Worm (Caenorhabditis elegans) whole organism, L2 larva: ENCODE measurements around the gene scl-11.

Source experiments
- ama-1 ChIP-seq: fragments of 150-350 bp; optimal IDR thresholded peaks from 2 replicates; lab custom pipeline; 2018; ENCODE audit warnings: inconsistent platforms
- ceh-16 ChIP-seq: fragments of 150-350 bp; optimal IDR thresholded peaks from 2 replicates; lab custom pipeline; 2014; ENCODE audit warnings: missing biosample characterization, missing genetic modification characterization
- egl-27 ChIP-seq: sonication (generic microtip); optimal IDR thresholded peaks from 3 replicates; lab custom pipeline; 2017; ENCODE audit warnings: missing biosample characterization, missing genetic modification reagents, missing genetic modification characterization
- elt-3 ChIP-seq: sonication (generic microtip); optimal IDR thresholded peaks from 2 replicates; lab custom pipeline; 2017; ENCODE audit warnings: missing biosample characterization, missing genetic modification characterization
- nhr-23 ChIP-seq: fragments of 150-350 bp; optimal IDR thresholded peaks from 2 replicates; lab custom pipeline; 2014; ENCODE audit warnings: missing biosample characterization, missing genetic modification reagents, missing genetic modification characterization
- nhr-237 ChIP-seq: fragments of 150-350 bp; optimal IDR thresholded peaks from 2 replicates; lab custom pipeline; 2014; ENCODE audit warnings: missing biosample characterization, missing genetic modification characterization
- nhr-6 ChIP-seq: fragments of 150-350 bp; optimal IDR thresholded peaks from 2 replicates; lab custom pipeline; 2014; ENCODE audit warnings: missing biosample characterization, missing genetic modification characterization
- unc-62 ChIP-seq: fragments of 150-350 bp; optimal IDR thresholded peaks from 2 replicates; lab custom pipeline; 2014; ENCODE audit warnings: missing biosample characterization, missing genetic modification reagents, missing genetic modification characterization

ce11 chrIV:13075625-13076252 lies 24.6 kb downstream of the scl-11 start:
- TF ChIP-seq egl-27 (tag; lab: Kevin White, UChicago): no peak
- TF ChIP-seq elt-3 (tag; lab: Kevin White, UChicago): no peak
- no peak for TF ChIP-seq nhr-23
- no peak for TF ChIP-seq ama-1 (lab: Kevin White, UChicago)
- TF ChIP-seq nhr-6 (tag; lab: Kevin White, UChicago): no peak
- no peak for TF ChIP-seq unc-62 (GFP tag; lab: Kevin White, UChicago)
- TF ChIP-seq nhr-237 (tag; lab: Kevin White, UChicago): no peak
- TF ChIP-seq ceh-16 (tag; lab: Kevin White, UChicago): no peak
